Fruit fly (Drosophila melanogaster) whole organism, embryonic: Measurements from ENCODE around the gene fru.

Experiments used
- ATbp ChIP-seq: fragments of 200-800 bp; sonication (Bioruptor generic); optimal IDR thresholded peaks from 2 replicates; lab custom pipeline; 2017; ENCODE audit warnings: missing biosample characterization, mild to moderate bottlenecking, missing genetic modification characterization, missing genetic modification reagents
- B-H2 ChIP-seq: fragments of 200-800 bp; sonication (Bioruptor generic); optimal IDR thresholded peaks from 2 replicates; lab custom pipeline; 2018; ENCODE audit warnings: missing biosample characterization, mild to moderate bottlenecking, missing genetic modification characterization
- CG10147 ChIP-seq: fragments of 200-800 bp; sonication (Bioruptor generic); optimal IDR thresholded peaks from 2 replicates; lab custom pipeline; 2019; ENCODE audit warnings: missing biosample characterization, mild to moderate bottlenecking, missing genetic modification characterization, moderate library complexity
- CG10274 ChIP-seq: fragments of 200-800 bp; sonication (Bioruptor generic); optimal IDR thresholded peaks from 3 replicates; lab custom pipeline; 2017; ENCODE audit warnings: missing biosample characterization, mild to moderate bottlenecking, missing genetic modification characterization
- CG12659 ChIP-seq: fragments of 200-800 bp; sonication (Bioruptor generic); optimal IDR thresholded peaks from 3 replicates; lab custom pipeline; 2017; ENCODE audit warnings: mild to moderate bottlenecking, missing biosample characterization, missing genetic modification reagents, missing genetic modification characterization
- CG12942 ChIP-seq: fragments of 200-800 bp; sonication (Bioruptor generic); optimal IDR thresholded peaks from 3 replicates; lab custom pipeline; 2016; ENCODE audit warnings: missing biosample characterization, missing genetic modification characterization
- CG13287 ChIP-seq: fragments of 200-800 bp; sonication (Bioruptor generic); IDR thresholded peaks from 2 replicates; pipeline ENCODE4 v1.3.6; 2022; ENCODE audit warnings: missing biosample characterization, missing genetic modification characterization; ENCODE audit not compliant: partially characterized antibody
- CG13624 ChIP-seq: fragments of 200-800 bp; sonication (Bioruptor generic); optimal IDR thresholded peaks from 2 replicates; lab custom pipeline; 2016; ENCODE audit warnings: missing biosample characterization, missing genetic modification characterization
- CG14965 ChIP-seq: fragments of 200-800 bp; sonication (Bioruptor generic); optimal IDR thresholded peaks from 2 replicates; lab custom pipeline; 2016; ENCODE audit warnings: missing biosample characterization, missing genetic modification characterization, borderline replicate concordance
- CG15514 ChIP-seq: fragments of 200-800 bp; sonication (Bioruptor generic); optimal IDR thresholded peaks from 3 replicates; lab custom pipeline; 2017; ENCODE audit warnings: missing biosample characterization, missing genetic modification characterization, mild to moderate bottlenecking, moderate library complexity, missing genetic modification reagents
- CG16815 ChIP-seq: fragments of 200-800 bp; sonication (Bioruptor generic); optimal IDR thresholded peaks from 3 replicates; lab custom pipeline; 2017; ENCODE audit warnings: missing biosample characterization, mild to moderate bottlenecking, missing genetic modification characterization
- CG18619 ChIP-seq: fragments of 200-800 bp; sonication (Bioruptor generic); optimal IDR thresholded peaks from 3 replicates; lab custom pipeline; 2017; ENCODE audit warnings: missing biosample characterization, mild to moderate bottlenecking, missing genetic modification characterization
- CG3281 ChIP-seq: fragments of 200-800 bp; sonication (Bioruptor generic); optimal IDR thresholded peaks from 3 replicates; lab custom pipeline; 2017; ENCODE audit warnings: missing biosample characterization, mild to moderate bottlenecking, missing genetic modification characterization
- CG3838 ChIP-seq: fragments of 200-800 bp; sonication (Bioruptor generic); optimal IDR thresholded peaks from 3 replicates; lab custom pipeline; 2016; ENCODE audit warnings: missing biosample characterization, missing genetic modification characterization
- CG6683 ChIP-seq: fragments of 200-800 bp; sonication (Bioruptor generic); optimal IDR thresholded peaks from 2 replicates; lab custom pipeline; 2017; ENCODE audit warnings: missing biosample characterization, mild to moderate bottlenecking, missing genetic modification characterization, missing genetic modification reagents
- CG8388 ChIP-seq: fragments of 200-800 bp; sonication (Bioruptor generic); optimal IDR thresholded peaks from 2 replicates; lab custom pipeline; 2019; ENCODE audit warnings: missing biosample characterization, mild to moderate bottlenecking, missing genetic modification characterization, moderate library complexity
- CG9437 ChIP-seq: fragments of 200-800 bp; sonication (Bioruptor generic); optimal IDR thresholded peaks from 2 replicates; lab custom pipeline; 2018; ENCODE audit warnings: missing biosample characterization, mild to moderate bottlenecking, missing genetic modification characterization
- Dll ChIP-seq: fragments of 200-800 bp; sonication (Bioruptor generic); IDR thresholded peaks from 4 replicates; pipeline ENCODE4 v1.3.6; 2022; ENCODE audit warnings: missing biosample characterization, missing genetic modification characterization; ENCODE audit not compliant: partially characterized antibody
- Doc2 ChIP-seq: fragments of 200-800 bp; sonication (Bioruptor generic); IDR thresholded peaks from 2 replicates; pipeline ENCODE4 v1.3.6; 2022; ENCODE audit warnings: missing biosample characterization, missing genetic modification characterization
- Dp ChIP-seq: fragments of 200-800 bp; sonication (Bioruptor generic); optimal IDR thresholded peaks from 2 replicates; lab custom pipeline; 2018; ENCODE audit warnings: missing biosample characterization, mild to moderate bottlenecking, missing genetic modification characterization, moderate library complexity
- E2f2 ChIP-seq: fragments of 200-800 bp; sonication (Bioruptor generic); IDR thresholded peaks from 2 replicates; pipeline ENCODE4 v1.3.6; 2022; ENCODE audit warnings: missing biosample characterization, missing genetic modification characterization
- Elba2 ChIP-seq: fragments of 200-800 bp; sonication (Bioruptor generic); optimal IDR thresholded peaks from 3 replicates; lab custom pipeline; 2016; ENCODE audit warnings: missing biosample characterization, missing genetic modification characterization
- Ets97D ChIP-seq: fragments of 200-800 bp; sonication (Bioruptor generic); optimal IDR thresholded peaks from 3 replicates; lab custom pipeline; 2016; ENCODE audit warnings: missing biosample characterization, missing genetic modification characterization
- Fer2 ChIP-seq: fragments of 200-800 bp; sonication (Bioruptor generic); optimal IDR thresholded peaks from 2 replicates; lab custom pipeline; 2018; ENCODE audit warnings: missing biosample characterization, mild to moderate bottlenecking, missing genetic modification characterization, moderate library complexity
- Hmr ChIP-seq: fragments of 200-800 bp; sonication (Bioruptor generic); optimal IDR thresholded peaks from 3 replicates; lab custom pipeline; 2017; ENCODE audit warnings: mild to moderate bottlenecking, missing biosample characterization, missing genetic modification reagents, missing genetic modification characterization
- Hr78 ChIP-seq, 2 experiments: fragments of 200-800 bp in 1 of 2; fragments of >200 bp in 1 of 2; sonication (Bioruptor generic) in 1 of 2; optimal IDR thresholded peaks; 2 replicates each; lab custom pipeline; 2017 to 2019; ENCODE audit warnings: missing biosample characterization in 2 of 2, missing genetic modification characterization in 2 of 2, mild to moderate bottlenecking in 1 of 2, moderate library complexity in 1 of 2
- MBD-R2 ChIP-seq: fragments of 200-800 bp; sonication (Bioruptor generic); IDR thresholded peaks from 2 replicates; pipeline ENCODE4 v1.3.6; 2022; ENCODE audit warnings: missing biosample characterization, missing genetic modification characterization
- Nf-YC ChIP-seq: fragments of 200-800 bp; optimal IDR thresholded peaks from 3 replicates; lab custom pipeline; 2019; ENCODE audit warnings: missing biosample characterization, mild to moderate bottlenecking, missing genetic modification characterization, moderate library complexity
- NfI ChIP-seq: fragments of 200-800 bp; sonication (Bioruptor generic); optimal IDR thresholded peaks from 3 replicates; lab custom pipeline; 2018; ENCODE audit warnings: missing biosample characterization, mild to moderate bottlenecking, missing genetic modification characterization, moderate library complexity
- PHDP ChIP-seq: fragments of 200-800 bp; sonication (Bioruptor generic); optimal IDR thresholded peaks from 3 replicates; lab custom pipeline; 2018; ENCODE audit warnings: missing biosample characterization, mild to moderate bottlenecking, missing genetic modification characterization, moderate library complexity
- Ptx1 ChIP-seq: fragments of 200-800 bp; sonication (Bioruptor generic); IDR thresholded peaks from 2 replicates; pipeline ENCODE4 v1.3.6; 2022; ENCODE audit warnings: missing biosample characterization, missing genetic modification characterization
- Spps ChIP-seq: fragments of 200-800 bp; sonication (Bioruptor generic); optimal IDR thresholded peaks from 2 replicates; lab custom pipeline; 2018; ENCODE audit warnings: missing biosample characterization, mild to moderate bottlenecking, missing genetic modification characterization
- ara ChIP-seq: fragments of 200-800 bp; sonication (Bioruptor generic); IDR thresholded peaks from 2 replicates; pipeline ENCODE4 v1.3.6; 2022; ENCODE audit warnings: missing biosample characterization, missing genetic modification characterization
- az2 ChIP-seq: fragments of 200-800 bp; sonication (Bioruptor generic); optimal IDR thresholded peaks from 3 replicates; lab custom pipeline; 2016; ENCODE audit warnings: missing biosample characterization, missing genetic modification characterization
- da ChIP-seq: fragments of 200-800 bp; sonication (Bioruptor generic); optimal IDR thresholded peaks from 2 replicates; lab custom pipeline; 2016; ENCODE audit warnings: missing biosample characterization, missing genetic modification characterization
- ftz-f1 ChIP-seq: fragments of 200-800 bp; sonication (Bioruptor generic); optimal IDR thresholded peaks from 2 replicates; lab custom pipeline; 2016; ENCODE audit warnings: missing biosample characterization, missing genetic modification characterization
- grau ChIP-seq: fragments of 200-800 bp; optimal IDR thresholded peaks from 3 replicates; lab custom pipeline; 2019; ENCODE audit warnings: missing biosample characterization, mild to moderate bottlenecking, missing genetic modification characterization, moderate library complexity
- hb ChIP-seq: fragments of 200-800 bp; sonication (Bioruptor generic); IDR thresholded peaks from 3 replicates; pipeline ENCODE4 v1.3.6; 2022; ENCODE audit warnings: missing biosample characterization, missing genetic modification characterization; ENCODE audit not compliant: partially characterized antibody
- ind ChIP-seq: fragments of 200-800 bp; sonication (Bioruptor generic); optimal IDR thresholded peaks from 3 replicates; lab custom pipeline; 2016; ENCODE audit warnings: missing biosample characterization, missing genetic modification characterization
- kni ChIP-seq: fragments of 200-800 bp; sonication (Bioruptor generic); optimal IDR thresholded peaks from 3 replicates; lab custom pipeline; 2017; ENCODE audit warnings: mild to moderate bottlenecking, missing biosample characterization, missing genetic modification reagents, missing genetic modification characterization
- pb ChIP-seq: fragments of 200-800 bp; sonication (Bioruptor generic); optimal IDR thresholded peaks from 3 replicates; lab custom pipeline; 2016; ENCODE audit warnings: missing biosample characterization, missing genetic modification characterization
- ranshi ChIP-seq: fragments of 200-800 bp; sonication (Bioruptor generic); IDR thresholded peaks from 2 replicates; pipeline ENCODE4 v1.3.6; 2022; ENCODE audit warnings: missing biosample characterization, missing genetic modification characterization
- repo ChIP-seq: fragments of 200-800 bp; sonication (Bioruptor generic); optimal IDR thresholded peaks from 2 replicates; lab custom pipeline; 2016; ENCODE audit warnings: missing biosample characterization, missing genetic modification characterization
- rib ChIP-seq: fragments of 200-800 bp; sonication (Bioruptor generic); IDR thresholded peaks from 2 replicates; pipeline ENCODE4 v1.3.6; 2022; ENCODE audit warnings: missing biosample characterization, missing genetic modification characterization
- salm ChIP-seq: fragments of 200-800 bp; sonication (Bioruptor generic); optimal IDR thresholded peaks from 2 replicates; lab custom pipeline; 2018; ENCODE audit warnings: missing biosample characterization, mild to moderate bottlenecking, missing genetic modification characterization
- so ChIP-seq: fragments of 200-800 bp; sonication (Bioruptor generic); IDR thresholded peaks from 3 replicates; pipeline ENCODE4 v1.3.6; 2022; ENCODE audit warnings: missing biosample characterization, missing genetic modification characterization
- sob ChIP-seq: fragments of 200-800 bp; sonication (Bioruptor generic); IDR thresholded peaks from 2 replicates; pipeline ENCODE4 v1.3.6; 2022; ENCODE audit warnings: missing biosample characterization, missing genetic modification characterization
- sr ChIP-seq: fragments of 200-800 bp; sonication (Bioruptor generic); IDR thresholded peaks from 3 replicates; pipeline ENCODE4 v1.3.6; 2022; ENCODE audit warnings: missing biosample characterization, missing genetic modification characterization
- tna ChIP-seq: fragments of 200-800 bp; sonication (Bioruptor generic); IDR thresholded peaks from 2 replicates; pipeline ENCODE4 v1.3.6; 2022; ENCODE audit warnings: missing biosample characterization, missing genetic modification characterization; ENCODE audit not compliant: partially characterized antibody
- tx ChIP-seq: fragments of 200-800 bp; sonication (Bioruptor generic); optimal IDR thresholded peaks from 2 replicates; lab custom pipeline; 2016; ENCODE audit warnings: missing biosample characterization, missing genetic modification characterization
- yki ChIP-seq: fragments of >200 bp; optimal IDR thresholded peaks from 3 replicates; lab custom pipeline; 2018

The fru gene

dm6 chr3R:18385593-18385992 is 159.8 kb downstream of the fru start, which contains the start of gene cona (continued):
- TF ChIP-seq CG12659 (peak; percentile 6), CG15514 (GFP tag; lab: Kevin White, UChicago) (peak; percentile 24), rib (GFP tag; lab: Robert Waterston, UW) (no peak), CG6683 (no peak), repo (GFP tag; lab: Kevin White, UChicago) (no peak), CG14965 (GFP tag; lab: Kevin White, UChicago) (no peak), salm (tag; lab: Kevin White, UChicago) (no peak), ara (GFP tag; lab: Robert Waterston, UW) (no peak), Nf-YC (tag; lab: Kevin White, UChicago) (no peak), CG12942 (GFP tag; lab: Kevin White, UChicago) (no peak), hb (GFP tag; lab: Robert Waterston, UW) (no peak), CG8388 (no peak), CG13624 (GFP tag; lab: Kevin White, UChicago) (no peak), CG10274 (no peak), ranshi (GFP tag; lab: Robert Waterston, UW) (no peak), ATbp (GFP tag; lab: Kevin White, UChicago) (no peak), CG3838 (GFP tag; lab: Kevin White, UChicago) (no peak), ftz-f1 (no peak), grau (tag; lab: Kevin White, UChicago) (no peak), sr (GFP tag; lab: Robert Waterston, UW) (no peak), Ets97D (peak; percentile 56), CG3281 (no peak), tx (GFP tag; lab: Kevin White, UChicago) (no peak), Hmr (GFP tag; lab: Kevin White, UChicago) (no peak), sob (GFP tag; lab: Robert Waterston, UW) (0 out of 2 replicates have a peak, but pooled peaks have one; percentile 24), PHDP (tag; lab: Kevin White, UChicago) (no peak), ind (GFP tag; lab: Kevin White, UChicago) (no peak), da (GFP tag; lab: Kevin White, UChicago) (no peak), pb (GFP tag; lab: Kevin White, UChicago) (no peak), so (GFP tag; lab: Robert Waterston, UW) (no peak), kni (GFP tag; lab: Kevin White, UChicago) (no peak), CG9437 (GFP tag; lab: Kevin White, UChicago) (no peak), MBD-R2 (0 out of 2 replicates have a peak, but pooled peaks have one; percentile 33), Dll (GFP tag; lab: Robert Waterston, UW) (no peak), tna (GFP tag; lab: Robert Waterston, UW) (no peak), CG13287 (GFP tag; lab: Robert Waterston, UW) (no peak), Doc2 (no peak), CG10147 (GFP tag; lab: Kevin White, UChicago) (no peak), Spps (tag; lab: Kevin White, UChicago) (no peak), az2 (GFP tag; lab: Kevin White, UChicago) (no peak), E2f2 (peak; percentile 89), Elba2 (GFP tag; lab: Kevin White, UChicago) (peak; percentile 86), yki (lab: Kevin White, UChicago) (no peak), NfI (GFP tag; lab: Kevin White, UChicago) (peak; percentile 9), Fer2 (tag; lab: Kevin White, UChicago) (no peak), Hr78 (GFP tag; optimal IDR thresholded peaks at IDR 0.05; lab: Kevin White, UChicago) (no peak), CG18619 (GFP tag; lab: Kevin White, UChicago) (no peak), B-H2 (GFP tag; lab: Kevin White, UChicago) (no peak), CG16815 (no peak), Dp (GFP tag; lab: Kevin White, UChicago) (peak; percentile 84), Ptx1 (no peak)
